Fruit fly (Drosophila melanogaster) whole organism, embryonic: Measurements from ENCODE around the gene CG43999.

Experiments used
- ATbp ChIP-seq: fragments of 200-800 bp; sonication (Bioruptor generic); optimal IDR thresholded peaks from 2 replicates; lab custom pipeline; 2017; ENCODE audit warnings: missing biosample characterization, mild to moderate bottlenecking, missing genetic modification characterization, missing genetic modification reagents
- Ada2b ChIP-seq: fragments of 200-800 bp; sonication (Bioruptor generic); IDR thresholded peaks from 2 replicates; pipeline ENCODE4 v1.3.6; 2022; ENCODE audit warnings: missing biosample characterization, missing genetic modification characterization
- Atf6 ChIP-seq: fragments of 200-800 bp; sonication (Bioruptor generic); IDR thresholded peaks from 2 replicates; pipeline ENCODE4 v1.3.6; 2022; ENCODE audit warnings: missing biosample characterization, missing genetic modification characterization
- Bdp1 ChIP-seq: fragments of 200-800 bp; sonication (Bioruptor generic); optimal IDR thresholded peaks from 3 replicates; lab custom pipeline; 2016; ENCODE audit warnings: missing biosample characterization, missing genetic modification characterization
- Bgb ChIP-seq: fragments of 200-800 bp; sonication (Bioruptor generic); IDR thresholded peaks from 2 replicates; pipeline ENCODE4 v1.3.6; 2022; ENCODE audit warnings: missing biosample characterization, missing genetic modification characterization; ENCODE audit not compliant: partially characterized antibody
- CG12104 ChIP-seq: fragments of 200-800 bp; sonication (Bioruptor generic); optimal IDR thresholded peaks from 3 replicates; lab custom pipeline; 2016; ENCODE audit warnings: missing biosample characterization, missing genetic modification characterization
- CG15479 ChIP-seq: fragments of 200-800 bp; sonication (Bioruptor generic); optimal IDR thresholded peaks from 3 replicates; lab custom pipeline; 2019; ENCODE audit warnings: missing biosample characterization, mild to moderate bottlenecking, missing genetic modification characterization, moderate library complexity
- CG17385 ChIP-seq: fragments of 200-800 bp; sonication (Bioruptor generic); optimal IDR thresholded peaks from 3 replicates; lab custom pipeline; 2018; ENCODE audit warnings: missing biosample characterization, mild to moderate bottlenecking, missing genetic modification characterization
- CG2116 ChIP-seq: fragments of 200-800 bp; sonication (Bioruptor generic); optimal IDR thresholded peaks from 3 replicates; lab custom pipeline; 2018; ENCODE audit warnings: missing biosample characterization, mild to moderate bottlenecking, missing genetic modification characterization
- CG2202 ChIP-seq: fragments of 200-800 bp; sonication (Bioruptor generic); optimal IDR thresholded peaks from 2 replicates; lab custom pipeline; 2018; ENCODE audit warnings: missing biosample characterization, mild to moderate bottlenecking, missing genetic modification characterization
- CG30403 ChIP-seq: fragments of 200-800 bp; sonication (Bioruptor generic); optimal IDR thresholded peaks from 3 replicates; lab custom pipeline; 2016; ENCODE audit warnings: missing biosample characterization, missing genetic modification characterization
- CG3995 ChIP-seq: fragments of 200-800 bp; sonication (Bioruptor generic); optimal IDR thresholded peaks from 3 replicates; lab custom pipeline; 2016; ENCODE audit warnings: missing biosample characterization, missing genetic modification characterization
- CG4424 ChIP-seq: fragments of 200-800 bp; sonication (Bioruptor generic); optimal IDR thresholded peaks from 3 replicates; lab custom pipeline; 2016; ENCODE audit warnings: missing biosample characterization, missing genetic modification characterization
- CG6254 ChIP-seq: fragments of 200-800 bp; sonication (Bioruptor generic); optimal IDR thresholded peaks from 3 replicates; lab custom pipeline; 2017; ENCODE audit warnings: mild to moderate bottlenecking, missing biosample characterization, missing genetic modification reagents, missing genetic modification characterization
- CG7786 ChIP-seq: fragments of 200-800 bp; sonication (Bioruptor generic); optimal IDR thresholded peaks from 2 replicates; lab custom pipeline; 2016; ENCODE audit warnings: missing biosample characterization, missing genetic modification characterization
- Dip3 ChIP-seq: fragments of 200-800 bp; sonication (Bioruptor generic); optimal IDR thresholded peaks from 3 replicates; lab custom pipeline; 2016; ENCODE audit warnings: missing biosample characterization, missing genetic modification characterization
- Ets65A ChIP-seq: fragments of 200-800 bp; sonication (Bioruptor generic); peaks from one replicate; lab custom pipeline; 2016; ENCODE audit warnings: missing biosample characterization, missing genetic modification characterization
- H2.0 ChIP-seq: fragments of 200-800 bp; sonication (Bioruptor generic); IDR thresholded peaks from 2 replicates; pipeline ENCODE4 v1.3.6; 2022; ENCODE audit warnings: missing biosample characterization, missing genetic modification characterization
- HLH3B ChIP-seq: fragments of 200-800 bp; sonication (Bioruptor generic); IDR thresholded peaks from 2 replicates; pipeline ENCODE4 v1.3.6; 2022; ENCODE audit warnings: missing biosample characterization, missing genetic modification characterization
- Max ChIP-seq: fragments of 200-800 bp; sonication (Bioruptor generic); optimal IDR thresholded peaks from 2 replicates; lab custom pipeline; 2016; ENCODE audit warnings: missing biosample characterization, mild to moderate bottlenecking, missing genetic modification characterization
- Mes4 ChIP-seq: fragments of 200-800 bp; sonication (Bioruptor generic); optimal IDR thresholded peaks from 2 replicates; lab custom pipeline; 2016; ENCODE audit warnings: missing biosample characterization, missing genetic modification characterization
- NfI ChIP-seq: fragments of 200-800 bp; sonication (Bioruptor generic); optimal IDR thresholded peaks from 3 replicates; lab custom pipeline; 2018; ENCODE audit warnings: missing biosample characterization, mild to moderate bottlenecking, missing genetic modification characterization, moderate library complexity
- Rx ChIP-seq: fragments of 200-800 bp; sonication (Bioruptor generic); IDR thresholded peaks from 2 replicates; pipeline ENCODE4 v1.3.6; 2022; ENCODE audit warnings: missing biosample characterization, missing genetic modification characterization
- Ssrp ChIP-seq: fragments of 200-800 bp; sonication (Bioruptor generic); optimal IDR thresholded peaks from 2 replicates; lab custom pipeline; 2018; ENCODE audit warnings: missing biosample characterization, mild to moderate bottlenecking, missing genetic modification characterization, moderate library complexity
- Stat92E ChIP-seq, 3 experiments: fragments of >200 bp in 2 of 3; fragments of 200-800 bp in 1 of 3; sonication (Bioruptor generic) in 1 of 3; optimal IDR thresholded peaks; 2 replicates each; lab custom pipeline; 2017 to 2019; ENCODE audit warnings: missing biosample characterization in 3 of 3, missing genetic modification characterization in 3 of 3, mild to moderate bottlenecking in 1 of 3, moderate library complexity in 1 of 3
- TFAM ChIP-seq: fragments of 200-800 bp; sonication (Bioruptor generic); optimal IDR thresholded peaks from 2 replicates; lab custom pipeline; 2017; ENCODE audit warnings: missing biosample characterization, missing genetic modification characterization, inconsistent platforms
- YL-1 ChIP-seq: fragments of 200-800 bp; sonication (Bioruptor generic); optimal IDR thresholded peaks from 3 replicates; lab custom pipeline; 2017; ENCODE audit warnings: missing biosample characterization, mild to moderate bottlenecking, missing genetic modification characterization
- bsh ChIP-seq, 2 experiments: fragments of 200-800 bp; sonication (Bioruptor generic); optimal IDR thresholded peaks; 2 replicates each; lab custom pipeline; 2017 to 2018; ENCODE audit warnings: mild to moderate bottlenecking in 2 of 2, missing biosample characterization in 2 of 2, missing genetic modification characterization in 2 of 2, moderate library complexity in 1 of 2
- dmrt11E ChIP-seq: fragments of 200-800 bp; sonication (Bioruptor generic); optimal IDR thresholded peaks from 3 replicates; lab custom pipeline; 2018; ENCODE audit warnings: missing biosample characterization, mild to moderate bottlenecking, missing genetic modification characterization, moderate library complexity
- emc ChIP-seq: fragments of 200-800 bp; sonication (Bioruptor generic); optimal IDR thresholded peaks from 2 replicates; lab custom pipeline; 2016; ENCODE audit warnings: missing biosample characterization, missing genetic modification characterization
- fd96Cb ChIP-seq: fragments of 200-800 bp; sonication (Bioruptor generic); optimal IDR thresholded peaks from 2 replicates; lab custom pipeline; 2018; ENCODE audit warnings: missing biosample characterization, mild to moderate bottlenecking, missing genetic modification characterization, moderate library complexity
- gcm ChIP-seq: fragments of 200-800 bp; sonication (Bioruptor generic); optimal IDR thresholded peaks from 2 replicates; lab custom pipeline; 2019; ENCODE audit warnings: missing biosample characterization, mild to moderate bottlenecking, missing genetic modification characterization, moderate library complexity
- lilli ChIP-seq: fragments of 200-800 bp; sonication (Bioruptor generic); optimal IDR thresholded peaks from 3 replicates; lab custom pipeline; 2016; ENCODE audit warnings: missing biosample characterization, missing genetic modification characterization
- prd ChIP-seq, 3 experiments: fragments of >200 bp in 2 of 3; fragments of 200-800 bp in 1 of 3; sonication (Bioruptor generic) in 1 of 3; optimal IDR thresholded peaks in 2 of 3; IDR thresholded peaks in 1 of 3; 2 replicates in 2 of 3; 3 replicates in 1 of 3; pipeline versions ENCODE4 v1.3.6 to Lab custom; 2017 to 2022; ENCODE audit warnings: missing biosample characterization in 1 of 3, missing genetic modification characterization in 1 of 3
- sens ChIP-seq: fragments of 200-800 bp; sonication (Bioruptor generic); peaks from one replicate; lab custom pipeline; 2016; ENCODE audit warnings: missing biosample characterization, missing genetic modification characterization
- wek ChIP-seq: fragments of 200-800 bp; sonication (Bioruptor generic); optimal IDR thresholded peaks from 3 replicates; lab custom pipeline; 2018; ENCODE audit warnings: missing biosample characterization, mild to moderate bottlenecking, missing genetic modification characterization, moderate library complexity

The CG43999 gene

DNA sequence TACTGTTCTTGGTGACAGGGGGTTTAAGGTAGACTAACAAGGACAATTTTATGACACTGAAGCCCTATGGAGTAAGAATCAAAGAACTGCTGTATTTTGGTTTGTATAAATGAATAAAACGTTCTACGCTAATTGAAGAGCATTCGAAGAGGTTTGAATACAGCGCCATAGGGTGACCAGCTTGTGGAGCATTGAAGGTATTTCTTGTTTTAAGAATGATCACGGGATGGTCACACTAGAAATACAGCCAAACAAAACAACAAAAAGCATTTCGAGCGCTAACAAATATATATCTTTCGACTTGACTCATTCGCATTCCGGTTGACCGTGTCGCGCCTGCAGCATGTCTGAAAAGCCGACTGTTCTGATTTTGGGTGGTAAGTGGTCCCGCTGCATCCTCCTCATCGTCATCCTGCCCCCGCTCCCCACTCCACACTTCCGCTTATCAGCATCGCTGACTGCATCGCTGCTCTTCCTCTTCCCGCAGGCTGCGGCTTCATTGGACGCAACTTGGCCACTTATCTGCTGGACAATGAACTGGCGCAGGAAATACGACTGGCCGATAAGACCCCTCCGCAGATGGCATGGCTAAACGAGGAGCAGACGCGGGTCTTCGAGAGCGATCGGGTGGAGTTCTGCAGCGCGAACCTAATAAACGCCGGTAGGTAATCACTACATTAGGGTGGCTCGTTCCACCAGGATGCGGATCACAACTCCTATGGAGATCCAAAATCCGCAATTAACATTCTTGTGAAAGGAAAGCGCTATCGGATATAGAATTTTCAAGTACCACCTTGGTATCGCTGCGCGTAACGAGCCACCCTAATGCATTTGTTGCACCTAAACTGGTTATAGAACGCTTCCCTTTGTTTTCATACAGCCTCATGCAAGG lies 5.1 kb upstream of the CG43999 start, which contains the start of gene CG5854 (continued):
- TF ChIP-seq Stat92E (GFP tag; optimal IDR thresholded peaks at IDR 0.05; lab: Kevin White, UChicago) (peak in 1 of 3 experiments; percentile 74), Atf6 (peak; percentile 37; the same call in 1 of the 2 replicates), prd (optimal IDR thresholded peaks at IDR 0.05; lab: Kevin White, UChicago) (no peak), prd (GFP tag; IDR thresholded peaks at IDR 0.05; lab: Robert Waterston, UW) (peak; percentile 74), bsh (GFP tag; optimal IDR thresholded peaks at IDR 0.05; lab: Kevin White, UChicago) (peak; percentile 90 to 98), Mes4 (GFP tag; lab: Kevin White, UChicago) (peak; percentile 73), Max (peak; percentile 24), Dip3 (peak; percentile 32), Ssrp (tag; lab: Kevin White, UChicago) (peak; percentile 68), YL-1 (GFP tag; lab: Kevin White, UChicago) (peak; percentile 65), Bgb (GFP tag; lab: Robert Waterston, UW) (no peak), fd96Cb (tag; lab: Kevin White, UChicago) (peak; percentile 69), ATbp (peak; percentile 92), wek (GFP tag; lab: Kevin White, UChicago) (peak; percentile 42), TFAM (GFP tag; lab: Kevin White, UChicago) (no peak), CG6254 (GFP tag; lab: Kevin White, UChicago) (peak; percentile 70), lilli (GFP tag; lab: Kevin White, UChicago) (peak; percentile 77), dmrt11E (peak; percentile 76), CG2202 (tag; lab: Kevin White, UChicago) (peak; percentile 56), CG17385 (GFP tag; lab: Kevin White, UChicago) (peak; percentile 89), Rx (GFP tag; lab: Robert Waterston, UW) (peak; percentile 51; the same call in 1 of the 2 replicates), Ets65A (GFP tag; lab: Kevin White, UChicago) (peak; percentile 86), CG3995 (peak; percentile 42), CG15479 (GFP tag; lab: Kevin White, UChicago) (peak; percentile 24), Bdp1 (GFP tag; lab: Kevin White, UChicago) (no peak)

- TF ChIP-seq CG2116 (GFP tag; lab: Kevin White, UChicago): no peak
- no peak for TF ChIP-seq sens (GFP tag; lab: Kevin White, UChicago)
- no peak for TF ChIP-seq HLH3B (GFP tag; lab: Robert Waterston, UW)
- TF ChIP-seq CG4424: no peak
- no peak for TF ChIP-seq Ada2b
- TF ChIP-seq NfI (GFP tag; lab: Kevin White, UChicago): no peak
- no peak for TF ChIP-seq CG30403 (GFP tag; lab: Kevin White, UChicago)
- TF ChIP-seq CG12104: no peak
- no peak for TF ChIP-seq H2.0
- TF ChIP-seq CG7786: no peak
- TF ChIP-seq emc (GFP tag; lab: Kevin White, UChicago): no peak
- TF ChIP-seq gcm (GFP tag; lab: Kevin White, UChicago): no peak
These were observed 4.6 kb upstream of the CG43999 start, which contains the start of gene RpS19b for dm6 chr3R:23933430-23933683. Gene RpS19b (minus strand): TSS chr3R:23933530.
